Fruit fly (Drosophila melanogaster) whole organism, pupa: ENCODE results near the gene alpha-Man-IIa.

Source experiments
- CG10348 ChIP-seq: fragments of 200-800 bp; sonication (Bioruptor generic); IDR thresholded peaks from 2 replicates; pipeline ENCODE4 v1.3.6; 2022; ENCODE audit warnings: missing biosample characterization, missing genetic modification characterization
- CG12605 ChIP-seq: fragments of 200-800 bp; sonication (Bioruptor generic); IDR thresholded peaks from 2 replicates; pipeline ENCODE4 v1.3.6; 2022; ENCODE audit warnings: missing biosample characterization, missing genetic modification characterization
- CG13204 ChIP-seq: fragments of 200-800 bp; sonication (Bioruptor generic); optimal IDR thresholded peaks from 2 replicates; lab custom pipeline; 2018; ENCODE audit warnings: missing biosample characterization, mild to moderate bottlenecking, missing genetic modification characterization, moderate library complexity
- CG14655 ChIP-seq: fragments of 200-800 bp; sonication (Bioruptor generic); optimal IDR thresholded peaks from 3 replicates; lab custom pipeline; 2017; ENCODE audit warnings: mild to moderate bottlenecking, missing biosample characterization, missing genetic modification reagents, missing genetic modification characterization
- CG15710 ChIP-seq: fragments of 200-800 bp; sonication (Bioruptor generic); optimal IDR thresholded peaks from 2 replicates; lab custom pipeline; 2018; ENCODE audit warnings: missing biosample characterization, mild to moderate bottlenecking, missing genetic modification characterization, moderate library complexity
- CG17806 ChIP-seq: fragments of 200-800 bp; sonication (Bioruptor generic); optimal IDR thresholded peaks from 2 replicates; lab custom pipeline; 2018; ENCODE audit warnings: missing biosample characterization, mild to moderate bottlenecking, missing genetic modification characterization, moderate library complexity
- CG32121 ChIP-seq: fragments of 200-800 bp; sonication (Bioruptor generic); IDR thresholded peaks from 2 replicates; pipeline ENCODE4 v1.3.6; 2022; ENCODE audit warnings: missing biosample characterization, missing genetic modification characterization
- CG34367 ChIP-seq: fragments of 200-800 bp; sonication (Bioruptor generic); optimal IDR thresholded peaks from 2 replicates; lab custom pipeline; 2018; ENCODE audit warnings: missing biosample characterization, mild to moderate bottlenecking, missing genetic modification characterization
- CG4496 ChIP-seq: fragments of 200-800 bp; sonication (Bioruptor generic); IDR thresholded peaks from 3 replicates; pipeline ENCODE4 v1.3.6; 2022; ENCODE audit warnings: missing biosample characterization, missing genetic modification characterization
- CG8159 ChIP-seq: fragments of 200-800 bp; sonication (Bioruptor generic); optimal IDR thresholded peaks from 3 replicates; lab custom pipeline; 2018; ENCODE audit warnings: missing biosample characterization, mild to moderate bottlenecking, missing genetic modification characterization, moderate library complexity
- CG8301 ChIP-seq: fragments of 200-800 bp; sonication (Bioruptor generic); optimal IDR thresholded peaks from 2 replicates; lab custom pipeline; 2018; ENCODE audit warnings: missing biosample characterization, mild to moderate bottlenecking, missing genetic modification characterization
- CG9948 ChIP-seq: fragments of 200-800 bp; sonication (Bioruptor generic); optimal IDR thresholded peaks from 2 replicates; lab custom pipeline; 2018; ENCODE audit warnings: missing biosample characterization, mild to moderate bottlenecking, missing genetic modification characterization, moderate library complexity
- D1 ChIP-seq: fragments of 200-800 bp; sonication (Bioruptor generic); optimal IDR thresholded peaks from 2 replicates; lab custom pipeline; 2018; ENCODE audit warnings: missing biosample characterization, mild to moderate bottlenecking, missing genetic modification characterization, moderate library complexity
- EcR ChIP-seq: fragments of 200-800 bp; sonication (Bioruptor generic); optimal IDR thresholded peaks from 3 replicates; lab custom pipeline; 2019; ENCODE audit warnings: missing biosample characterization, missing genetic modification characterization, mild to moderate bottlenecking, moderate library complexity, missing genetic modification reagents
- Ets98B ChIP-seq: fragments of 200-800 bp; sonication (Bioruptor generic); IDR thresholded peaks from 2 replicates; pipeline ENCODE4 v1.3.6; 2022; ENCODE audit warnings: missing biosample characterization, missing genetic modification characterization
- Pif1A ChIP-seq: fragments of 200-800 bp; sonication (Bioruptor generic); optimal IDR thresholded peaks from 3 replicates; lab custom pipeline; 2016; ENCODE audit warnings: missing biosample characterization, missing genetic modification characterization
- Pif1B ChIP-seq: fragments of 200-800 bp; sonication (Bioruptor generic); optimal IDR thresholded peaks from 3 replicates; lab custom pipeline; 2016; ENCODE audit warnings: missing biosample characterization, missing genetic modification characterization
- Snoo ChIP-seq: fragments of 200-800 bp; sonication (Bioruptor generic); optimal IDR thresholded peaks from 3 replicates; lab custom pipeline; 2017; ENCODE audit warnings: missing biosample characterization, mild to moderate bottlenecking, missing genetic modification characterization, inconsistent platforms
- fd96Ca ChIP-seq: fragments of 200-800 bp; sonication (Bioruptor generic); IDR thresholded peaks from 3 replicates; pipeline ENCODE4 v1.3.6; 2022; ENCODE audit warnings: missing biosample characterization, missing genetic modification characterization
- gl ChIP-seq: fragments of 200-800 bp; sonication (Bioruptor generic); optimal IDR thresholded peaks from 2 replicates; lab custom pipeline; 2018; ENCODE audit warnings: missing biosample characterization, mild to moderate bottlenecking, missing genetic modification characterization
- rn ChIP-seq: fragments of 200-800 bp; sonication (Bioruptor generic); IDR thresholded peaks from 2 replicates; pipeline ENCODE4 v1.3.6; 2022; ENCODE audit warnings: missing biosample characterization, missing genetic modification characterization

alpha-Man-IIa gene

DNA sequence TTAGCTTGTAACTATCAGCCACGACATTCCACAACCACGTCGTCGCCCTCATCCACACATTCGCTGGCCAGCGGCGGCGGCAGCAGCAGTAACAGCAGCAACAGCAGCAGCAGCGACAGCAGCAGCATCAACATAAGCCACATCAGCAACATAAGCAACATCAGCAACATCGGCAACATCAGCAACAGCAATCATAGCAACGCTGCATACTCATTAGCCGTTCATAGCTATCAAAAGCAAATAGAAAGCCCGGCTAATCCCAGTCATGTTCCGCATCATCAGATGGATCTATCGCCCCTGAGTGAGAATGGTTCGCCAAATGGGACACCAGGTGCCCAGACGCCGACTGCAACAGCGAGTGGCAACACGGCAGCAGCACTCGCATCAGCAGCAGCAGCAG, 28.8 kb downstream of the alpha-Man-IIa start:
- no peak for TF ChIP-seq CG4496
- no peak for TF ChIP-seq CG32121 (GFP tag; lab: Robert Waterston, UW)

DNA sequence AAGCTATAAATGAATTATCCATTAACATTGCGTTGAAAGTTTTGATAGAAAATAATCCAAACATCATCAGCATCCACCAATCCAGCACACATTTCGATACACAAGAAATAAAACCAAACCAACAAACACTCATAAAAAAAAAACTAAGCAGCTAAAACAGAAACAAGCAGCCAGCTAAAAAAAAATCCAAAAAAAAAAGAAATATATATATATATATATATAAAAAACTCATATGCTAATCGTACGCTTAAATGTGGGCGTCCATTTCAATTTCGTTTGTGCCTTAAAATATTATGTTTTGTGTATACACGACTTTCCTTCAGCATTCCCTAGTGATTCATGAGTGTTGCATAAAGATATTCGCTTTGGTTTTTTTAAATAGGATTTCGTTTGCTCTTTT, 29.6 kb downstream of the alpha-Man-IIa start:
- TF ChIP-seq gl (tag; lab: Kevin White, UChicago) (no peak), Pif1B (no peak), CG15710 (tag; lab: Kevin White, UChicago) (no peak), CG14655 (GFP tag; lab: Kevin White, UChicago) (no peak), EcR (GFP tag; lab: Kevin White, UChicago) (no peak), Ets98B (GFP tag; lab: Robert Waterston, UW) (no peak), rn (GFP tag; lab: Robert Waterston, UW) (no peak), CG32121 (GFP tag; lab: Robert Waterston, UW) (no peak)

DNA sequence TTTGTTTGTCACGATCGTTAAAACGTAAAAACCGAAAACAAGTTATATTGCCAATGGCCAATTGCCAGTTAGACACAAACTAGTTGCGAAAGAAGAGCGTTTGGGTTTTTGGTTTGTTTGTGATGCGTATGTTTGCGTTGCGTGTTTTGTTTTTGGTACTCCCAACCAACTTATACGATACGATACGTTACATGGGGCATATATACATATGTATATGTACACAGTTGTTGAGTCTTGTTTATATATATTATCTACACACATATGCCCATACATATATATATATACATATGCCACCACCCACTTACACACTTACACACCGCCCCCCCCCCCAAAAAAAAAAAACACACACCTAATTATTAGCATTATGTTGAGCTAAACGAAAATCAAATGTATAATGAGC, 36.0 kb downstream of the alpha-Man-IIa start:
- TF ChIP-seq rn (GFP tag; lab: Robert Waterston, UW) (no peak), CG13204 (no peak), CG14655 (GFP tag; lab: Kevin White, UChicago) (no peak), CG12605 (no peak), EcR (GFP tag; lab: Kevin White, UChicago) (no peak), gl (tag; lab: Kevin White, UChicago) (no peak), CG10348 (GFP tag; lab: Robert Waterston, UW) (no peak), Pif1B (no peak), CG4496 (no peak)

DNA sequence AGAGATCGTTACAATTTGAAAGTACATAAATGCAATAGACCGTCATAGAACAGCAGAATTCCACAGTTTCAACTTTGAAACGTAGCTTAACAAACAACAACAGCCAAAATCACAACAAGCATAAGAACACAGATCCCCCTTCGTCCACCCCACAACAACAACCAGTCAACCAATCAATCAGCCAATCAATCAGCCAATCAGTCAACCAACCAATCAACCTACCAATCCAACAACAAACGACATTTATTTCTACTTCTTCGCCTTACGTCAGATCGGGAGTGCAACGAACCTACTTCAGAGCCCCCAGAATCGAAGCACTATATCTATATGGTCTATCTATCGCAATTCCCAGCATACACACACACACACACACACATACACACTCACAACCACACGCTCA, 38.3 kb downstream of the alpha-Man-IIa start:
- TF ChIP-seq CG15710 (tag; lab: Kevin White, UChicago), result no peak
- no peak for TF ChIP-seq CG14655 (GFP tag; lab: Kevin White, UChicago)
- TF ChIP-seq CG8301 (tag; lab: Kevin White, UChicago), result no peak
- TF ChIP-seq CG13204, result no peak
- no peak for TF ChIP-seq Snoo (tag; lab: Kevin White, UChicago)
- no peak for TF ChIP-seq rn (GFP tag; lab: Robert Waterston, UW)
- no peak for TF ChIP-seq CG9948 (tag; lab: Kevin White, UChicago)
- no peak for TF ChIP-seq CG34367
- TF ChIP-seq EcR (GFP tag; lab: Kevin White, UChicago), result no peak
- no peak for TF ChIP-seq fd96Ca (GFP tag; lab: Robert Waterston, UW)
- TF ChIP-seq CG17806 (tag; lab: Kevin White, UChicago), result no peak
- TF ChIP-seq CG12605, result no peak
- no peak for TF ChIP-seq CG32121 (GFP tag; lab: Robert Waterston, UW)
- TF ChIP-seq CG8159, result no peak
- no peak for TF ChIP-seq Pif1A (GFP tag; lab: Kevin White, UChicago)

DNA sequence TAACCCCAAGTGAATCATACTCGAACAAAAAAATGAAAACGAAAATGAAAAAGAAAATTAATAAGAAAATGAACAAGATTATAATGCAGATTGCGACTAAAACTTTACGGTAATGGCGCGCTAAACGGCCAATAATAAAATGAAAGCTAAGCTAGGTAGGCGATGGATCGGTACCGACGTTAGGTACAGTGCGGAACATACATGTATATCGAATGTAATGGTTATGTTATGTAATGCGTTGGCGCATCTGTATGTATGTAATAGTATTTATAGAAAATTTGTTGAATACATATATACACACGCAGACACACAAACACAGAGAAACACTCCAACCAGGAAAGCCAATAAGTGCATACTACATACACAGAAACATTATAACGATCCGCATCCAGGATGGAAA, 42.6 kb downstream of the alpha-Man-IIa start:
- TF ChIP-seq Pif1B (no peak), CG12605 (no peak), CG32121 (GFP tag; lab: Robert Waterston, UW) (no peak), CG14655 (GFP tag; lab: Kevin White, UChicago) (no peak)
- TF ChIP-seq, all 21 proteins: peak for 0

DNA sequence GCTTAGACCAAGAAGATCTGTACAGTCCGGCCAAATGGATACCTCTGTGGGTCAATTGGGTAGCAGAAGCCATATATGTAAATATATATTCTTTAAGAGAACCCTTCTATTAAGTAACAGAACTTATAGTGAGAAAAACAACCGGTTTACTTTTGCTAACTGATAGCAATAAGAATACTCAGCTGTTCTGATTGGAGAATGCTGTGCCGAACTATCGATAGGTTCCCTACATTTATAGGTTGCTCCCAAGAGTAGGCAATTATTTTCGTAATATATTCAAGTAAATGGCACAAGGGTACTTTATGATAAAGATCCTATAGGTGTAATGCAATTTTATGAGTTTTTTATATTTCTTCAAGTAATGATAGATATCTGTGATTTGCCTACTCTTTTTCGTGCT, 44.0 kb downstream of the alpha-Man-IIa start, which contains the start of gene GstZ1:
Gene GstZ1 (minus strand): TSS at position 174 of the 400 bp plus-strand sequence.
- no peak for TF ChIP-seq CG10348 (GFP tag; lab: Robert Waterston, UW)

DNA sequence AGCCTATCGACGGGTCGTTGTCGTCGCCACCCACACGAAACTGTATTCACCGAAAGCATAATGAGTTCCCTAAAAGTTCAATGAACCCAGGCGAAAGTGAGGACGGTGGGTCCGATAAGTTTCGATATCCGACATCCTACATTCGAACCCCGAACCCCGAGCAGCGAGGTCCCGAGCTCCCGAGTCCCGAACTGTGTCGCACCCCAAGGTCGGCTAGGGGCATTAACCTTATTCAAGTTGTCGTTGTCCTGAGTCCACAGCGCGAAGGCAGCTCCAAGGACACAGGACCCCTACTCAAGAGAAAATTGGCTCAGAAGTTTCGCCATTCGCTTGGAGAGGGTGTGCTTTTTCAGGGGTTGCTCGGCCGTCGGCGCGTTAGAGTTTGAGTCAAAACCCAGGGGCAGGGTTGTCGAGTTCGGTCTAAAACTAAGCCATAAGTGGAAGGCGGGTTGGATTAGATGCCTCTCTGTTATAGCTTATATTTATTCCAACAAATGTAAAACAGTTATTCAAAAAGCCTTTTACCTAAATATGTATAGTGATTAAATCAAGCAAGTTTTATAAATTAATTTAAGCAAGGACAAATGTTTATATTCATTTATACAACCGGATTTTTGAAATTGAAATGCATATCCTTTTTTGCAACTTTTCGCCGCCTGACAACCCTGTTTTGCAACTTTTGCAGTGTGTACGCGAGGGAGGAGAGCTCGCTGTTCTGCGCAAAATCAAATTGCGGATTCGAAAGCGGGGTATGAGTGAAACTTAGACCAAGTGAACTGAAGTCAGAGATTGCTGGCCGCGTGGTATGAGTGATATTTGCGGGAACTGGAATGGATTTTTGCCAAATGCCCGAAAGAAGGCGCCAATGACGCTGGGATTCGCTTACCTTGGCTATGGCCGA, 47.3 kb downstream of the alpha-Man-IIa start:
- peak; percentile 19 for TF ChIP-seq CG34367
- peak; percentile 47 for TF ChIP-seq CG14655 (GFP tag; lab: Kevin White, UChicago)
- no peak for TF ChIP-seq CG8159
- TF ChIP-seq CG32121 (GFP tag; lab: Robert Waterston, UW), result peak; percentile 40; the same call in 1 of the 2 replicates
- no peak for TF ChIP-seq CG17806 (tag; lab: Kevin White, UChicago)
- peak; percentile 64 for TF ChIP-seq CG15710 (tag; lab: Kevin White, UChicago)
- TF ChIP-seq D1 (tag; lab: Kevin White, UChicago), result no peak
- TF ChIP-seq Pif1A (GFP tag; lab: Kevin White, UChicago), result peak; percentile 49
- no peak for TF ChIP-seq gl (tag; lab: Kevin White, UChicago)
- TF ChIP-seq fd96Ca (GFP tag; lab: Robert Waterston, UW), result 0 out of 3 replicates have a peak, but pooled peaks have one; percentile 20
- peak; percentile 90 for TF ChIP-seq EcR (GFP tag; lab: Kevin White, UChicago)
- peak; percentile 10 for TF ChIP-seq Pif1B
- TF ChIP-seq rn (GFP tag; lab: Robert Waterston, UW), result no peak
- peak; percentile 49 for TF ChIP-seq CG9948 (tag; lab: Kevin White, UChicago)
